Worm (Caenorhabditis elegans) whole organism, L4 larva: ENCODE results near the gene F31F6.2.

Experiments
- D1046.2 ChIP-seq: fragments of 200-800 bp; sonication (Bioruptor generic); IDR thresholded peaks from 2 replicates; pipeline ENCODE4 v1.3.6; 2022; ENCODE audit warnings: missing genetic modification characterization, missing compliant biosample characterization
- F10B5.3 ChIP-seq: sonication (generic microtip); optimal IDR thresholded peaks from 2 replicates; lab custom pipeline; 2016; ENCODE audit warnings: mild to moderate bottlenecking, missing genetic modification characterization, missing compliant biosample characterization
- F26F4.8 ChIP-seq: fragments of 200-800 bp; sonication (Bioruptor generic); conservative IDR thresholded peaks from 2 replicates; pipeline ENCODE4 v1.3.6; 2022; ENCODE audit warnings: missing genetic modification characterization, missing compliant biosample characterization
- F44E2.7 ChIP-seq: fragments of 200-800 bp; sonication (Bioruptor generic); IDR thresholded peaks from 2 replicates; pipeline ENCODE4 v2.1.2; 2022; ENCODE audit warnings: missing genetic modification characterization, missing compliant biosample characterization
- aha-1 ChIP-seq: fragments of 150-350 bp; peaks from one replicate; lab custom pipeline; 2014; ENCODE audit warnings: missing biosample characterization, missing genetic modification characterization
- ama-1 ChIP-seq: fragments of 150-350 bp; optimal IDR thresholded peaks from 2 replicates; lab custom pipeline; 2014; ENCODE audit warnings: inconsistent platforms, mixed read lengths
- attf-4 ChIP-seq: sonication (generic microtip); optimal IDR thresholded peaks from 3 replicates; lab custom pipeline; 2017; ENCODE audit warnings: missing biosample characterization, missing genetic modification characterization
- ceh-28 ChIP-seq: fragments of 150-350 bp; optimal IDR thresholded peaks from 2 replicates; lab custom pipeline; 2014; ENCODE audit warnings: missing biosample characterization, missing genetic modification reagents, missing genetic modification characterization
- ceh-62 ChIP-seq: sonication (generic microtip); optimal IDR thresholded peaks from 2 replicates; lab custom pipeline; 2017; ENCODE audit warnings: missing biosample characterization, missing genetic modification characterization
- ceh-82 ChIP-seq: sonication (generic microtip); optimal IDR thresholded peaks from 2 replicates; lab custom pipeline; 2017; ENCODE audit warnings: missing biosample characterization, missing genetic modification characterization
- cey-2 ChIP-seq: sonication (generic microtip); optimal IDR thresholded peaks from 3 replicates; lab custom pipeline; 2017; ENCODE audit warnings: missing genetic modification characterization, mild to moderate bottlenecking, missing compliant biosample characterization, antibody characterized with exemption, borderline replicate concordance; ENCODE audit not compliant: insufficient read depth
- daf-12 ChIP-seq: fragments of 150-350 bp; optimal IDR thresholded peaks from 2 replicates; lab custom pipeline; 2014; ENCODE audit warnings: missing biosample characterization, missing genetic modification reagents, missing genetic modification characterization
- daf-8 ChIP-seq: fragments of 200-800 bp; sonication (Bioruptor generic); IDR thresholded peaks from 2 replicates; pipeline ENCODE4 v1.3.6; 2022; ENCODE audit warnings: missing genetic modification characterization, missing compliant biosample characterization
- dmd-6 ChIP-seq: fragments of 200-800 bp; sonication (Bioruptor generic); IDR thresholded peaks from 2 replicates; pipeline ENCODE4 v1.3.6; 2022; ENCODE audit warnings: missing genetic modification reagents, missing genetic modification characterization, missing compliant biosample characterization
- dpl-1 ChIP-seq: fragments of 150-350 bp; optimal IDR thresholded peaks from 2 replicates; lab custom pipeline; 2014; ENCODE audit warnings: missing biosample characterization, missing genetic modification reagents, missing genetic modification characterization
- duxl-1 ChIP-seq: sonication (generic microtip); optimal IDR thresholded peaks from 2 replicates; lab custom pipeline; 2016; ENCODE audit warnings: mild to moderate bottlenecking, missing genetic modification characterization, moderate library complexity, missing compliant biosample characterization; ENCODE audit not compliant: poor library complexity
- dve-1 ChIP-seq: sonication (generic microtip); optimal IDR thresholded peaks from 2 replicates; lab custom pipeline; 2017; ENCODE audit warnings: antibody characterized with exemption, mild to moderate bottlenecking, missing genetic modification characterization, missing compliant biosample characterization; ENCODE audit not compliant: insufficient read depth
- fkh-10 ChIP-seq: fragments of 150-350 bp; optimal IDR thresholded peaks from 2 replicates; lab custom pipeline; 2014; ENCODE audit warnings: missing biosample characterization, missing genetic modification reagents, missing genetic modification characterization
- fos-1 ChIP-seq: fragments of 150-350 bp; optimal IDR thresholded peaks from 2 replicates; lab custom pipeline; 2014; ENCODE audit warnings: missing biosample characterization, missing genetic modification characterization
- hlh-11 ChIP-seq: fragments of 200-800 bp; sonication (Bioruptor generic); optimal IDR thresholded peaks from 2 replicates; lab custom pipeline; 2018; ENCODE audit warnings: mild to moderate bottlenecking, missing genetic modification characterization, missing compliant biosample characterization
- lim-7 ChIP-seq: fragments of 200-800 bp; sonication (Bioruptor generic); IDR thresholded peaks from 2 replicates; pipeline ENCODE4 v1.3.6; 2022; ENCODE audit warnings: missing genetic modification characterization, missing compliant biosample characterization
- madf-5 ChIP-seq, 2 experiments: fragments of 200-800 bp; sonication (Bioruptor generic); IDR thresholded peaks; 2 replicates each; pipeline ENCODE4 v1.3.6; 2022; ENCODE audit warnings: missing compliant biosample characterization in 2 of 2, missing genetic modification characterization in 2 of 2
- madf-9 ChIP-seq: fragments of 200-800 bp; sonication (Bioruptor generic); conservative IDR thresholded peaks from 2 replicates; pipeline ENCODE4 v1.3.6; 2022; ENCODE audit warnings: missing genetic modification reagents, missing genetic modification characterization, missing compliant biosample characterization
- mdl-1 ChIP-seq, 2 experiments: fragments of 150-350 bp in 1 of 2; sonication (generic microtip) in 1 of 2; optimal IDR thresholded peaks; 2 replicates each; lab custom pipeline; 2014 to 2017; ENCODE audit warnings: missing biosample characterization in 2 of 2, missing genetic modification characterization in 2 of 2
- nhr-111 ChIP-seq: fragments of 200-800 bp; sonication (Bioruptor generic); optimal IDR thresholded peaks from 2 replicates; lab custom pipeline; 2018; ENCODE audit warnings: mild to moderate bottlenecking, missing genetic modification characterization, missing compliant biosample characterization
- nhr-48 ChIP-seq: sonication (generic microtip); optimal IDR thresholded peaks from 2 replicates; lab custom pipeline; 2016; ENCODE audit warnings: mild to moderate bottlenecking, missing genetic modification characterization, missing compliant biosample characterization
- nhr-6 ChIP-seq: fragments of 150-350 bp; optimal IDR thresholded peaks from 2 replicates; lab custom pipeline; 2014; ENCODE audit warnings: missing biosample characterization, missing genetic modification characterization
- rbr-2 ChIP-seq: sonication (generic microtip); optimal IDR thresholded peaks from 2 replicates; lab custom pipeline; 2016; ENCODE audit warnings: missing genotype, missing genetic modification characterization, missing compliant biosample characterization
- skn-1 ChIP-seq: fragments of 150-350 bp; optimal IDR thresholded peaks from 2 replicates; lab custom pipeline; 2014; ENCODE audit warnings: missing biosample characterization, missing genetic modification characterization
- snpc-4 ChIP-seq: fragments of 150-350 bp; optimal IDR thresholded peaks from 2 replicates; lab custom pipeline; 2014; ENCODE audit warnings: missing biosample characterization, missing genetic modification characterization
- spr-1 ChIP-seq: sonication (generic microtip); optimal IDR thresholded peaks from 2 replicates; lab custom pipeline; 2016; ENCODE audit warnings: mild to moderate bottlenecking, missing genetic modification characterization, missing compliant biosample characterization
- spr-3 ChIP-seq: fragments of 200-800 bp; sonication (Bioruptor generic); optimal IDR thresholded peaks from 2 replicates; lab custom pipeline; 2018; ENCODE audit warnings: mild to moderate bottlenecking, missing genetic modification characterization, missing compliant biosample characterization
- unc-130 ChIP-seq: sonication (generic microtip); optimal IDR thresholded peaks from 2 replicates; lab custom pipeline; 2016; ENCODE audit warnings: missing genetic modification reagents, missing genetic modification characterization, missing compliant biosample characterization
- unc-62 ChIP-seq, 3 experiments: fragments of 150-350 bp in 1 of 3; sonication (generic microtip); optimal IDR thresholded peaks in 2 of 3; peaks in 1 of 3; 1 replicate in 1 of 3; 2 replicates in 2 of 3; lab custom pipeline; 2014 to 2017; ENCODE audit warnings: missing biosample characterization in 3 of 3, missing genetic modification characterization in 3 of 3, missing genetic modification reagents in 3 of 3, missing genotype in 1 of 3
- vab-7 ChIP-seq: fragments of 200-800 bp; sonication (Bioruptor generic); IDR thresholded peaks from 2 replicates; pipeline ENCODE4 v1.3.6; 2022; ENCODE audit warnings: missing genetic modification reagents, missing genetic modification characterization, missing compliant biosample characterization
- ztf-7 ChIP-seq: fragments of 150-350 bp; optimal IDR thresholded peaks from 2 replicates; lab custom pipeline; 2014; ENCODE audit warnings: missing biosample characterization, missing genetic modification characterization

F31F6.2 gene

ce11 chrX:14871780-14872179, at the start of gene F31F6.2:
Gene F31F6.2 (minus strand): TSS chrX:14871880.
- TF ChIP-seq F26F4.8 (GFP tag; lab: Robert Waterston, UW) (no peak), dmd-6 (no peak), lim-7 (no peak), skn-1 (tag; lab: Kevin White, UChicago) (no peak), ama-1 (no peak), ceh-62 (tag; lab: Kevin White, UChicago) (no peak), attf-4 (tag; lab: Kevin White, UChicago) (no peak), madf-5 (GFP tag; IDR thresholded peaks at IDR 0.05; lab: Robert Waterston, UW) (no peak), spr-1 (tag; lab: Kevin White, UChicago) (no peak), F44E2.7 (GFP tag; lab: Robert Waterston, UW) (no peak), fkh-10 (GFP tag; lab: Kevin White, UChicago) (no peak), unc-130 (no peak), duxl-1 (no peak), spr-3 (GFP tag; lab: Kevin White, UChicago) (no peak), mdl-1 (tag; optimal IDR thresholded peaks at IDR 0.05; lab: Kevin White, UChicago) (no peak), aha-1 (tag; lab: Kevin White, UChicago) (no peak), snpc-4 (tag; lab: Kevin White, UChicago) (no peak), fos-1 (tag; lab: Kevin White, UChicago) (no peak)
- TF ChIP-seq, all 104 proteins: peak for 0

ce11 chrX:14920880-14921279, 49.2 kb upstream of the F31F6.2 start:
- TF ChIP-seq nhr-6 (tag; lab: Kevin White, UChicago), result no peak
- no peak for TF ChIP-seq ceh-82 (tag; lab: Kevin White, UChicago)
- no peak for TF ChIP-seq madf-9 (GFP tag; lab: Robert Waterston, UW)
- peak in 1 of 2 experiments; percentile 90 for TF ChIP-seq unc-62 (GFP tag; optimal IDR thresholded peaks at IDR 0.05 in 1 of 2; lab: Kevin White, UChicago)
- TF ChIP-seq unc-62 (tag; optimal IDR thresholded peaks at IDR 0.05; lab: Kevin White, UChicago), result no peak
- no peak for TF ChIP-seq D1046.2 (GFP tag; lab: Robert Waterston, UW)
- TF ChIP-seq F26F4.8 (GFP tag; lab: Robert Waterston, UW), result no peak
- no peak for TF ChIP-seq ceh-28
- TF ChIP-seq mdl-1 (tag; optimal IDR thresholded peaks at IDR 0.05; lab: Kevin White, UChicago), result no peak
- TF ChIP-seq ceh-62 (tag; lab: Kevin White, UChicago), result no peak
- TF ChIP-seq vab-7 (GFP tag; lab: Robert Waterston, UW), result no peak
- no peak for TF ChIP-seq hlh-11 (tag; lab: Kevin White, UChicago)
- TF ChIP-seq cey-2 (tag; lab: Kevin White, UChicago), result no peak
- TF ChIP-seq dpl-1 (GFP tag; lab: Kevin White, UChicago), result no peak
- no peak for TF ChIP-seq nhr-48 (tag; lab: Kevin White, UChicago)
- no peak for TF ChIP-seq madf-5 (GFP tag; IDR thresholded peaks at IDR 0.05; lab: Robert Waterston, UW)
- TF ChIP-seq fkh-10 (GFP tag; lab: Kevin White, UChicago), result peak; percentile 53
- no peak for TF ChIP-seq daf-12 (tag; lab: Kevin White, UChicago)
- TF ChIP-seq duxl-1, result no peak
- TF ChIP-seq, all 104 proteins: peak for 2

- TF ChIP-seq aha-1 (tag; lab: Kevin White, UChicago), result peak; percentile 4
- TF ChIP-seq ztf-7 (tag; lab: Kevin White, UChicago), result no peak
- TF ChIP-seq ceh-62 (tag; lab: Kevin White, UChicago), result no peak
- no peak for TF ChIP-seq dmd-6
- TF ChIP-seq daf-8, result no peak
- no peak for TF ChIP-seq F10B5.3 (tag; lab: Kevin White, UChicago)
- TF ChIP-seq rbr-2 (tag; lab: Kevin White, UChicago), result no peak
- TF ChIP-seq dve-1 (tag; lab: Kevin White, UChicago), result no peak
Measured at ce11 chrX:14918538-14918937, 46.9 kb upstream of the F31F6.2 start, which contains the start of gene npr-40. Gene npr-40 (plus strand): TSS chrX:14918838.

- TF ChIP-seq nhr-111, result no peak
- TF ChIP-seq fkh-10 (GFP tag; lab: Kevin White, UChicago), result peak; percentile 46
Measured at ce11 chrX:14916767-14917166, 45.1 kb upstream of the F31F6.2 start.
